Worm (Caenorhabditis elegans): ENCODE measurements around the gene srh-229.

DNA sequence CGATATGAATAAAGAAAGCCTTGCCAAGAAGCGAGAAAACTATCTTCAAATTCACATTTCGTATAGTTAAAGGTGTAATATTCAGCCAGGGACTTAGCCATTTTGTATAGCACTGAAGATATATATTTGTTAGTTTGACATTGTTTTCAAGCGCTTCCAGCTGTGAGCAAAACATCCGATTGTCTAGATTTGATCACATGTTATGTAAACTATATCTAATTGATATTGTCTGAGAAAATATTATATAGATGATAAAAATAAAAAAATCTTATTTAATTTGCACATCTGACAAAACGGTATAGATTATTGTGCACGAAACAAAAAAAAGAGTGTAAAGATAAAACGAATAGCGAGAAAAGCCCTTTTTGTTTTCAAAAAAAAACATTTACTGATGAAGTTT, 39.5 kb downstream of the srh-229 start, which contains the start of gene srh-89:
- TF ChIP-seq snpc-4 (tag; optimal IDR thresholded peaks at IDR 0.05) (no peak), lsy-2 (tag; optimal IDR thresholded peaks at IDR 0.05) (no peak), unc-62 (GFP tag; optimal IDR thresholded peaks at IDR 0.05) (no peak), mep-1 (tag; optimal IDR thresholded peaks at IDR 0.05) (no peak), lin-13 (tag; optimal IDR thresholded peaks at IDR 0.05) (no peak), pha-4 (tag; optimal IDR thresholded peaks at IDR 0.05) (no peak), ztf-11 (tag; optimal IDR thresholded peaks at IDR 0.05) (no peak), nhr-237 (tag; optimal IDR thresholded peaks at IDR 0.05) (no peak), unc-39 (tag; optimal IDR thresholded peaks at IDR 0.05) (no peak)

Measured in whole organism, mixed stage, embryonic.